Fruit fly (Drosophila melanogaster) whole organism, embryonic: ENCODE data around the gene CG8292.

Experiments used
- Adf1 ChIP-seq: fragments of 200-800 bp; sonication (Bioruptor generic); IDR thresholded peaks from 2 replicates; pipeline ENCODE4 v1.3.6; 2022; ENCODE audit warnings: missing biosample characterization, missing genetic modification characterization
- C15 ChIP-seq: fragments of 200-800 bp; sonication (Bioruptor generic); IDR thresholded peaks from 3 replicates; pipeline ENCODE4 v1.3.6; 2022; ENCODE audit warnings: missing biosample characterization, missing genetic modification characterization
- CG10274 ChIP-seq: fragments of 200-800 bp; sonication (Bioruptor generic); optimal IDR thresholded peaks from 3 replicates; lab custom pipeline; 2017; ENCODE audit warnings: missing biosample characterization, mild to moderate bottlenecking, missing genetic modification characterization
- CG10431 ChIP-seq: fragments of 200-800 bp; sonication (Bioruptor generic); optimal IDR thresholded peaks from 3 replicates; lab custom pipeline; 2018; ENCODE audit warnings: missing biosample characterization, mild to moderate bottlenecking, missing genetic modification characterization
- CG1233 ChIP-seq: fragments of 200-800 bp; sonication (Bioruptor generic); optimal IDR thresholded peaks from 4 replicates; lab custom pipeline; 2018; ENCODE audit warnings: missing biosample characterization, mild to moderate bottlenecking, missing genetic modification characterization
- CG13624 ChIP-seq: fragments of 200-800 bp; sonication (Bioruptor generic); optimal IDR thresholded peaks from 2 replicates; lab custom pipeline; 2016; ENCODE audit warnings: missing biosample characterization, missing genetic modification characterization
- CG14441 ChIP-seq: fragments of 200-800 bp; sonication (Bioruptor generic); IDR thresholded peaks from 2 replicates; pipeline ENCODE4 v1.3.6; 2022; ENCODE audit warnings: missing biosample characterization, missing genetic modification characterization
- CG14710 ChIP-seq: fragments of 200-800 bp; sonication (Bioruptor generic); optimal IDR thresholded peaks from 3 replicates; lab custom pipeline; 2019; ENCODE audit warnings: missing biosample characterization, mild to moderate bottlenecking, missing genetic modification characterization, moderate library complexity
- CG15073 ChIP-seq: fragments of 200-800 bp; sonication (Bioruptor generic); optimal IDR thresholded peaks from 2 replicates; lab custom pipeline; 2016; ENCODE audit warnings: missing biosample characterization, missing genetic modification characterization
- CG15479 ChIP-seq: fragments of 200-800 bp; sonication (Bioruptor generic); optimal IDR thresholded peaks from 3 replicates; lab custom pipeline; 2019; ENCODE audit warnings: missing biosample characterization, mild to moderate bottlenecking, missing genetic modification characterization, moderate library complexity
- CG17361 ChIP-seq: fragments of 200-800 bp; sonication (Bioruptor generic); IDR thresholded peaks from 3 replicates; pipeline ENCODE4 v1.3.6; 2022; ENCODE audit warnings: missing biosample characterization, missing genetic modification characterization
- CG17612 ChIP-seq: fragments of 200-800 bp; sonication (Bioruptor generic); IDR thresholded peaks from 2 replicates; pipeline ENCODE4 v1.3.6; 2022; ENCODE audit warnings: missing biosample characterization, missing genetic modification characterization
- CG3838 ChIP-seq: fragments of 200-800 bp; sonication (Bioruptor generic); optimal IDR thresholded peaks from 3 replicates; lab custom pipeline; 2016; ENCODE audit warnings: missing biosample characterization, missing genetic modification characterization
- CG4282 ChIP-seq: fragments of 200-800 bp; sonication (Bioruptor generic); optimal IDR thresholded peaks from 2 replicates; lab custom pipeline; 2016; ENCODE audit warnings: missing biosample characterization, missing genetic modification characterization
- CG7372 ChIP-seq: fragments of 200-800 bp; sonication (Bioruptor generic); IDR thresholded peaks from 2 replicates; pipeline ENCODE4 v1.3.6; 2022; ENCODE audit warnings: missing biosample characterization, missing genetic modification characterization
- CG7745 ChIP-seq: fragments of 200-800 bp; sonication (Bioruptor generic); optimal IDR thresholded peaks from 2 replicates; lab custom pipeline; 2018; ENCODE audit warnings: missing biosample characterization, mild to moderate bottlenecking, missing genetic modification characterization, moderate library complexity
- CG8281 ChIP-seq: fragments of 200-800 bp; sonication (Bioruptor generic); optimal IDR thresholded peaks from 2 replicates; lab custom pipeline; 2018; ENCODE audit warnings: missing biosample characterization, mild to moderate bottlenecking, missing genetic modification characterization, moderate library complexity
- CG9817 ChIP-seq: fragments of 200-800 bp; sonication (Bioruptor generic); optimal IDR thresholded peaks from 2 replicates; lab custom pipeline; 2018; ENCODE audit warnings: missing biosample characterization, mild to moderate bottlenecking, missing genetic modification characterization, moderate library complexity
- CkIIα-i1 ChIP-seq: fragments of 200-800 bp; sonication (Bioruptor generic); IDR thresholded peaks from 2 replicates; pipeline ENCODE4 v1.3.6; 2022; ENCODE audit warnings: missing biosample characterization, missing genetic modification characterization
- D ChIP-seq, 2 experiments: fragments of 200-800 bp in 1 of 2; fragments of >200 bp in 1 of 2; sonication (Bioruptor generic) in 1 of 2; optimal IDR thresholded peaks; 2 replicates in 1 of 2; 3 replicates in 1 of 2; lab custom pipeline; 2017; ENCODE audit warnings: mild to moderate bottlenecking in 1 of 2, missing biosample characterization in 1 of 2, missing genetic modification characterization in 1 of 2, missing genetic modification reagents in 1 of 2
- Ets97D ChIP-seq: fragments of 200-800 bp; sonication (Bioruptor generic); optimal IDR thresholded peaks from 3 replicates; lab custom pipeline; 2016; ENCODE audit warnings: missing biosample characterization, missing genetic modification characterization
- HHEX ChIP-seq: fragments of 200-800 bp; sonication (Bioruptor generic); optimal IDR thresholded peaks from 3 replicates; lab custom pipeline; 2017; ENCODE audit warnings: missing biosample characterization, mild to moderate bottlenecking, missing genetic modification characterization, missing genetic modification reagents
- HLH3B ChIP-seq: fragments of 200-800 bp; sonication (Bioruptor generic); IDR thresholded peaks from 2 replicates; pipeline ENCODE4 v1.3.6; 2022; ENCODE audit warnings: missing biosample characterization, missing genetic modification characterization
- Hand ChIP-seq: fragments of 200-800 bp; sonication (Bioruptor generic); optimal IDR thresholded peaks from 2 replicates; lab custom pipeline; 2017; ENCODE audit warnings: mild to moderate bottlenecking, missing biosample characterization, missing genetic modification reagents, missing genetic modification characterization
- Hey ChIP-seq: fragments of 200-800 bp; sonication (Bioruptor generic); optimal IDR thresholded peaks from 3 replicates; lab custom pipeline; 2018; ENCODE audit warnings: missing biosample characterization, mild to moderate bottlenecking, missing genetic modification characterization
- HmgD ChIP-seq: fragments of 200-800 bp; sonication (Bioruptor generic); optimal IDR thresholded peaks from 3 replicates; lab custom pipeline; 2016; ENCODE audit warnings: missing biosample characterization, missing genetic modification characterization
- Ptx1 ChIP-seq: fragments of 200-800 bp; sonication (Bioruptor generic); IDR thresholded peaks from 2 replicates; pipeline ENCODE4 v1.3.6; 2022; ENCODE audit warnings: missing biosample characterization, missing genetic modification characterization
- Sry-δ ChIP-seq: fragments of 200-800 bp; sonication (Bioruptor generic); optimal IDR thresholded peaks from 2 replicates; lab custom pipeline; 2016; ENCODE audit warnings: missing biosample characterization, missing genetic modification characterization
- Xrp1 ChIP-seq: fragments of 200-800 bp; sonication (Bioruptor generic); IDR thresholded peaks from 2 replicates; pipeline ENCODE4 v1.3.6; 2022; ENCODE audit warnings: missing biosample characterization, missing genetic modification characterization
- ab ChIP-seq: fragments of 200-800 bp; sonication (Bioruptor generic); optimal IDR thresholded peaks from 2 replicates; lab custom pipeline; 2016; ENCODE audit warnings: missing biosample characterization, missing genetic modification characterization
- abd-A ChIP-seq: fragments of 200-800 bp; sonication (Bioruptor generic); optimal IDR thresholded peaks from 3 replicates; lab custom pipeline; 2019; ENCODE audit warnings: missing biosample characterization, mild to moderate bottlenecking, missing genetic modification characterization, moderate library complexity
- ac ChIP-seq: fragments of 200-800 bp; sonication (Bioruptor generic); optimal IDR thresholded peaks from 3 replicates; lab custom pipeline; 2017; ENCODE audit warnings: missing biosample characterization, mild to moderate bottlenecking, missing genetic modification characterization
- ap ChIP-seq: fragments of 200-800 bp; sonication (Bioruptor generic); IDR thresholded peaks from 2 replicates; pipeline ENCODE4 v1.3.6; 2022; ENCODE audit warnings: missing biosample characterization, missing genetic modification characterization
- br ChIP-seq: fragments of >200 bp; optimal IDR thresholded peaks from 2 replicates; lab custom pipeline; 2017
- chn ChIP-seq: fragments of 200-800 bp; sonication (Bioruptor generic); optimal IDR thresholded peaks from 2 replicates; lab custom pipeline; 2016; ENCODE audit warnings: missing biosample characterization, missing genetic modification characterization
- dmrt11E ChIP-seq: fragments of 200-800 bp; sonication (Bioruptor generic); optimal IDR thresholded peaks from 3 replicates; lab custom pipeline; 2018; ENCODE audit warnings: missing biosample characterization, mild to moderate bottlenecking, missing genetic modification characterization, moderate library complexity
- emc ChIP-seq: fragments of 200-800 bp; sonication (Bioruptor generic); optimal IDR thresholded peaks from 2 replicates; lab custom pipeline; 2016; ENCODE audit warnings: missing biosample characterization, missing genetic modification characterization
- eve ChIP-seq, 2 experiments: fragments of >200 bp; optimal IDR thresholded peaks; 2 replicates each; lab custom pipeline; 2017; ENCODE audit warnings: missing biosample characterization in 2 of 2, missing genetic modification characterization in 2 of 2
- gcm2 ChIP-seq: fragments of 200-800 bp; sonication (Bioruptor generic); optimal IDR thresholded peaks from 2 replicates; lab custom pipeline; 2016; ENCODE audit warnings: missing biosample characterization, missing genetic modification characterization
- gfzf ChIP-seq: fragments of 200-800 bp; sonication (Bioruptor generic); optimal IDR thresholded peaks from 2 replicates; lab custom pipeline; 2016; ENCODE audit warnings: missing biosample characterization, mild to moderate bottlenecking, missing genetic modification characterization, moderate library complexity
- ind ChIP-seq: fragments of 200-800 bp; sonication (Bioruptor generic); optimal IDR thresholded peaks from 3 replicates; lab custom pipeline; 2016; ENCODE audit warnings: missing biosample characterization, missing genetic modification characterization
- inv ChIP-seq: fragments of 200-800 bp; sonication (Bioruptor generic); IDR thresholded peaks from 2 replicates; pipeline ENCODE4 v1.3.6; 2022; ENCODE audit warnings: missing biosample characterization, missing genetic modification characterization; ENCODE audit not compliant: partially characterized antibody
- lilli ChIP-seq: fragments of 200-800 bp; sonication (Bioruptor generic); optimal IDR thresholded peaks from 3 replicates; lab custom pipeline; 2016; ENCODE audit warnings: missing biosample characterization, missing genetic modification characterization
- maf-S ChIP-seq: fragments of 200-800 bp; sonication (Bioruptor generic); optimal IDR thresholded peaks from 2 replicates; lab custom pipeline; 2016; ENCODE audit warnings: missing biosample characterization, missing genetic modification characterization
- oc ChIP-seq: fragments of 200-800 bp; sonication (Bioruptor generic); optimal IDR thresholded peaks from 2 replicates; lab custom pipeline; 2018; ENCODE audit warnings: missing biosample characterization, mild to moderate bottlenecking, missing genetic modification characterization, moderate library complexity
- phol ChIP-seq: fragments of 200-800 bp; sonication (Bioruptor generic); optimal IDR thresholded peaks from 3 replicates; lab custom pipeline; 2018; ENCODE audit warnings: missing biosample characterization, mild to moderate bottlenecking, missing genetic modification characterization, moderate library complexity
- pnt ChIP-seq: fragments of 200-800 bp; sonication (Bioruptor generic); optimal IDR thresholded peaks from 3 replicates; lab custom pipeline; 2016; ENCODE audit warnings: missing biosample characterization, missing genetic modification characterization
- row ChIP-seq: fragments of 200-800 bp; sonication (Bioruptor generic); IDR thresholded peaks from 3 replicates; pipeline ENCODE4 v1.3.6; 2022; ENCODE audit warnings: missing biosample characterization, missing genetic modification characterization
- slbo ChIP-seq: fragments of 200-800 bp; sonication (Bioruptor generic); IDR thresholded peaks from 2 replicates; pipeline ENCODE4 v1.3.6; 2022; ENCODE audit warnings: missing biosample characterization, missing genetic modification characterization
- so ChIP-seq: fragments of 200-800 bp; sonication (Bioruptor generic); IDR thresholded peaks from 3 replicates; pipeline ENCODE4 v1.3.6; 2022; ENCODE audit warnings: missing biosample characterization, missing genetic modification characterization
- stwl ChIP-seq: fragments of 200-800 bp; sonication (Bioruptor generic); optimal IDR thresholded peaks from 3 replicates; lab custom pipeline; 2018; ENCODE audit warnings: missing biosample characterization, mild to moderate bottlenecking, missing genetic modification characterization, moderate library complexity
- tx ChIP-seq: fragments of 200-800 bp; sonication (Bioruptor generic); optimal IDR thresholded peaks from 2 replicates; lab custom pipeline; 2016; ENCODE audit warnings: missing biosample characterization, missing genetic modification characterization

The CG8292 gene

dm6 chr2L:8198757-8199156 lies 19.1 kb downstream of the CG8292 start, which contains the start of gene PGAP5 (continued):
- TF ChIP-seq emc (GFP tag; lab: Kevin White, UChicago): no peak
- no peak for TF ChIP-seq C15 (GFP tag; lab: Robert Waterston, UW)
- no peak for TF ChIP-seq CG10274
- TF ChIP-seq ac (GFP tag; lab: Kevin White, UChicago): no peak
- TF ChIP-seq CG7745: no peak
- peak; percentile 30 for TF ChIP-seq gfzf (GFP tag; lab: Kevin White, UChicago)
- peak; percentile 56 for TF ChIP-seq CG14710 (tag; lab: Kevin White, UChicago)
- no peak for TF ChIP-seq HHEX (GFP tag; lab: Kevin White, UChicago)
- no peak for TF ChIP-seq CG10431 (GFP tag; lab: Kevin White, UChicago)
- no peak for TF ChIP-seq HmgD (GFP tag; lab: Kevin White, UChicago)
- TF ChIP-seq br (lab: Kevin White, UChicago): no peak
- TF ChIP-seq pnt: no peak
- TF ChIP-seq phol (tag; lab: Kevin White, UChicago): peak; percentile 20
- no peak for TF ChIP-seq Hand (GFP tag; lab: Kevin White, UChicago)
- no peak for TF ChIP-seq HLH3B (GFP tag; lab: Robert Waterston, UW)
- TF ChIP-seq CG1233 (GFP tag; lab: Kevin White, UChicago): no peak
- no peak for TF ChIP-seq CG14441
- TF ChIP-seq ind (GFP tag; lab: Kevin White, UChicago): no peak
- TF ChIP-seq oc: no peak
- no peak for TF ChIP-seq CG4282 (GFP tag; lab: Kevin White, UChicago)
- no peak for TF ChIP-seq CG9817 (tag; lab: Kevin White, UChicago)
- no peak for TF ChIP-seq abd-A (tag; lab: Kevin White, UChicago)
- no peak for TF ChIP-seq Ptx1 (GFP tag; lab: Robert Waterston, UW)
- no peak for TF ChIP-seq D (optimal IDR thresholded peaks at IDR 0.05; lab: Kevin White, UChicago)
- no peak for TF ChIP-seq D (GFP tag; optimal IDR thresholded peaks at IDR 0.05; lab: Kevin White, UChicago)
- TF ChIP-seq CG3838: no peak
- TF ChIP-seq CG13624 (GFP tag; lab: Kevin White, UChicago): peak; percentile 19
- TF ChIP-seq gcm2 (GFP tag; lab: Kevin White, UChicago): peak; percentile 34
- TF ChIP-seq slbo (GFP tag; lab: Robert Waterston, UW): peak; percentile 42; the same call in 1 of the 2 replicates
- peak; percentile 52 for TF ChIP-seq stwl (tag; lab: Kevin White, UChicago)
- no peak for TF ChIP-seq CG7372 (GFP tag; lab: Robert Waterston, UW)
- TF ChIP-seq ab: no peak
- no peak for TF ChIP-seq dmrt11E (tag; lab: Kevin White, UChicago)
- TF ChIP-seq CG8281 (tag; lab: Kevin White, UChicago): no peak
- 0 out of 3 replicates have a peak, but pooled peaks have one; percentile 26 for TF ChIP-seq row
- TF ChIP-seq chn (GFP tag; lab: Kevin White, UChicago): no peak
- TF ChIP-seq Xrp1: no peak
- no peak for TF ChIP-seq CG17612 (GFP tag; lab: Robert Waterston, UW)
- peak; percentile 44 for TF ChIP-seq lilli (GFP tag; lab: Kevin White, UChicago)
- no peak for TF ChIP-seq tx (GFP tag; lab: Kevin White, UChicago)
- TF ChIP-seq Ets97D: peak; percentile 60
- no peak for TF ChIP-seq eve (GFP tag; optimal IDR thresholded peaks at IDR 0.05; lab: Kevin White, UChicago)
- no peak for TF ChIP-seq CkIIα-i1 (GFP tag; lab: Robert Waterston, UW)
- no peak for TF ChIP-seq Adf1 (GFP tag; lab: Robert Waterston, UW)
- no peak for TF ChIP-seq CG17361 (GFP tag; lab: Robert Waterston, UW)
- TF ChIP-seq Hey (tag; lab: Kevin White, UChicago): no peak
- TF ChIP-seq inv (GFP tag; lab: Robert Waterston, UW): peak; percentile 87
- TF ChIP-seq CG15073 (GFP tag; lab: Kevin White, UChicago): no peak
- TF ChIP-seq Sry-δ (GFP tag; lab: Kevin White, UChicago): peak; percentile 91
- TF ChIP-seq so: no peak
- no peak for TF ChIP-seq maf-S
- no peak for TF ChIP-seq CG15479 (GFP tag; lab: Kevin White, UChicago)
- no peak for TF ChIP-seq ap (GFP tag; lab: Robert Waterston, UW)
